Worm (Caenorhabditis elegans) whole organism, L1 larva: ENCODE data around the gene Y60A3A.19.

Source experiments
- aly-2 ChIP-seq: fragments of 150-350 bp; optimal IDR thresholded peaks from 2 replicates; lab custom pipeline; 2014; ENCODE audit warnings: missing biosample characterization, missing genetic modification characterization
- jun-1 ChIP-seq: fragments of 150-350 bp; optimal IDR thresholded peaks from 2 replicates; lab custom pipeline; 2014; ENCODE audit warnings: missing biosample characterization, missing genetic modification reagents, missing genetic modification characterization
- lin-14 ChIP-seq: fragments of 200-800 bp; sonication (Bioruptor generic); optimal IDR thresholded peaks from 2 replicates; lab custom pipeline; 2018; ENCODE audit warnings: mild to moderate bottlenecking, missing genetic modification characterization, moderate library complexity, missing compliant biosample characterization
- rnt-1 ChIP-seq: sonication (generic microtip); optimal IDR thresholded peaks from 2 replicates; lab custom pipeline; 2016; ENCODE audit warnings: mild to moderate bottlenecking, missing genetic modification characterization, moderate library complexity, missing compliant biosample characterization

ce11 chrV:19897982-19898381 is 18.4 kb upstream of the Y60A3A.19 start:
- TF ChIP-seq jun-1 (tag; lab: Kevin White, UChicago) (no peak), rnt-1 (tag; lab: Kevin White, UChicago) (no peak), aly-2 (tag; lab: Kevin White, UChicago) (no peak), lin-14 (GFP tag; lab: Kevin White, UChicago) (no peak)
